Worm (Caenorhabditis elegans) whole organism, mixed stage, embryonic: ENCODE data around the gene F37C12.14.

ENCODE experiments used
- M03D4.4 ChIP-seq: sonication (generic microtip); optimal IDR thresholded peaks from 2 replicates; lab custom pipeline; 2017; ENCODE audit warnings: mild to moderate bottlenecking, missing genetic modification characterization, missing compliant biosample characterization
- bed-3 ChIP-seq: fragments of 200-800 bp; sonication (Bioruptor generic); optimal IDR thresholded peaks from 3 replicates; lab custom pipeline; 2018; ENCODE audit warnings: mild to moderate bottlenecking, missing genetic modification characterization, moderate library complexity, missing compliant biosample characterization
- blmp-1 ChIP-seq: fragments of 150-350 bp; optimal IDR thresholded peaks from 2 replicates; lab custom pipeline; 2014; ENCODE audit warnings: missing biosample characterization, missing genetic modification characterization
- ceh-39 ChIP-seq: fragments of 150-350 bp; optimal IDR thresholded peaks from 2 replicates; lab custom pipeline; 2014; ENCODE audit warnings: missing biosample characterization, missing genetic modification characterization
- ceh-43 ChIP-seq: fragments of 200-800 bp; sonication (Bioruptor generic); optimal IDR thresholded peaks from 2 replicates; lab custom pipeline; 2018; ENCODE audit warnings: mild to moderate bottlenecking, missing genetic modification characterization, moderate library complexity, missing compliant biosample characterization
- ceh-83 ChIP-seq: fragments of 200-800 bp; sonication (Bioruptor generic); optimal IDR thresholded peaks from 2 replicates; lab custom pipeline; 2018; ENCODE audit warnings: mild to moderate bottlenecking, missing genetic modification characterization, missing compliant biosample characterization
- ces-1 ChIP-seq: fragments of 150-350 bp; optimal IDR thresholded peaks from 2 replicates; lab custom pipeline; 2014; ENCODE audit warnings: missing biosample characterization, missing genetic modification reagents, missing genetic modification characterization
- cnd-1 ChIP-seq: fragments of 200-800 bp; sonication (Bioruptor generic); optimal IDR thresholded peaks from 2 replicates; lab custom pipeline; 2018; ENCODE audit warnings: mild to moderate bottlenecking, missing genetic modification characterization, missing compliant biosample characterization
- drap-1 ChIP-seq: fragments of 200-800 bp; sonication (Bioruptor generic); optimal IDR thresholded peaks from 3 replicates; lab custom pipeline; 2018; ENCODE audit warnings: mild to moderate bottlenecking, missing genetic modification characterization, missing compliant biosample characterization
- elt-1 ChIP-seq: sonication (generic microtip); optimal IDR thresholded peaks from 2 replicates; lab custom pipeline; 2017; ENCODE audit warnings: missing genetic modification characterization, mild to moderate bottlenecking, missing compliant biosample characterization, antibody characterized with exemption, moderate library complexity, borderline replicate concordance; ENCODE audit not compliant: insufficient read depth
- elt-3 ChIP-seq: fragments of 150-350 bp; optimal IDR thresholded peaks from 2 replicates; lab custom pipeline; 2014; ENCODE audit warnings: missing biosample characterization, missing genetic modification characterization
- flh-1 ChIP-seq: fragments of 200-800 bp; sonication (Bioruptor generic); optimal IDR thresholded peaks from 2 replicates; lab custom pipeline; 2018; ENCODE audit warnings: mild to moderate bottlenecking, missing genetic modification characterization, moderate library complexity, missing compliant biosample characterization
- ham-2 ChIP-seq: fragments of 200-800 bp; sonication (Bioruptor generic); optimal IDR thresholded peaks from 2 replicates; lab custom pipeline; 2018; ENCODE audit warnings: mild to moderate bottlenecking, missing genetic modification characterization, missing compliant biosample characterization
- hlh-1 ChIP-seq: fragments of 150-350 bp; optimal IDR thresholded peaks from 2 replicates; lab custom pipeline; 2014; ENCODE audit warnings: missing biosample characterization, missing genetic modification reagents, missing genetic modification characterization
- lin-13 ChIP-seq: fragments of 150-350 bp; optimal IDR thresholded peaks from 2 replicates; lab custom pipeline; 2014; ENCODE audit warnings: missing biosample characterization, missing genetic modification characterization
- lin-32 ChIP-seq: fragments of 200-800 bp; sonication (Bioruptor generic); optimal IDR thresholded peaks from 2 replicates; lab custom pipeline; 2018; ENCODE audit warnings: mild to moderate bottlenecking, missing genetic modification characterization, missing compliant biosample characterization
- lsy-2 ChIP-seq: fragments of 150-350 bp; optimal IDR thresholded peaks from 2 replicates; lab custom pipeline; 2014; ENCODE audit warnings: missing biosample characterization, missing genetic modification characterization
- mab-5 ChIP-seq: fragments of 150-350 bp; optimal IDR thresholded peaks from 2 replicates; lab custom pipeline; 2014; ENCODE audit warnings: missing biosample characterization, missing genetic modification characterization
- mep-1 ChIP-seq: fragments of 150-350 bp; optimal IDR thresholded peaks from 2 replicates; lab custom pipeline; 2017; ENCODE audit warnings: missing biosample characterization, missing genetic modification reagents, missing genetic modification characterization, inconsistent platforms
- mls-2 ChIP-seq: sonication (generic microtip); optimal IDR thresholded peaks from 2 replicates; lab custom pipeline; 2016; ENCODE audit warnings: mild to moderate bottlenecking, missing genetic modification characterization, moderate library complexity, missing compliant biosample characterization
- nhr-12 ChIP-seq: fragments of 150-350 bp; optimal IDR thresholded peaks from 2 replicates; lab custom pipeline; 2014; ENCODE audit warnings: missing biosample characterization, missing genetic modification characterization
- nhr-2 ChIP-seq: fragments of 150-350 bp; optimal IDR thresholded peaks from 2 replicates; lab custom pipeline; 2014; ENCODE audit warnings: missing biosample characterization, missing genetic modification characterization
- nhr-237 ChIP-seq: fragments of 150-350 bp; optimal IDR thresholded peaks from 2 replicates; lab custom pipeline; 2014; ENCODE audit warnings: missing biosample characterization, missing genetic modification characterization
- nhr-28 ChIP-seq: fragments of 150-350 bp; optimal IDR thresholded peaks from 2 replicates; lab custom pipeline; 2014; ENCODE audit warnings: missing biosample characterization, missing genetic modification characterization
- nhr-76 ChIP-seq: sonication (generic microtip); optimal IDR thresholded peaks from 2 replicates; lab custom pipeline; 2017; ENCODE audit warnings: missing biosample characterization, missing genetic modification characterization
- pha-4 ChIP-seq: fragments of 150-350 bp; optimal IDR thresholded peaks from 2 replicates; lab custom pipeline; 2018; ENCODE audit warnings: missing biosample characterization, missing genetic modification reagents, missing genetic modification characterization
- sem-2 ChIP-seq: fragments of 200-800 bp; sonication (Bioruptor generic); optimal IDR thresholded peaks from 2 replicates; lab custom pipeline; 2018; ENCODE audit warnings: mild to moderate bottlenecking, missing genetic modification characterization, missing compliant biosample characterization
- snpc-4 ChIP-seq: fragments of 150-350 bp; optimal IDR thresholded peaks from 2 replicates; lab custom pipeline; 2014; ENCODE audit warnings: missing biosample characterization, missing genetic modification characterization
- sptf-1 ChIP-seq: sonication (generic microtip); optimal IDR thresholded peaks from 2 replicates; lab custom pipeline; 2017; ENCODE audit warnings: mild to moderate bottlenecking, missing genetic modification characterization, moderate library complexity, missing compliant biosample characterization
- tbx-8 ChIP-seq: fragments of 200-800 bp; sonication (Bioruptor generic); optimal IDR thresholded peaks from 2 replicates; lab custom pipeline; 2018; ENCODE audit warnings: mild to moderate bottlenecking, missing genetic modification characterization, moderate library complexity, missing compliant biosample characterization
- unc-120 ChIP-seq: sonication (generic microtip); optimal IDR thresholded peaks from 2 replicates; lab custom pipeline; 2017; ENCODE audit warnings: missing genetic modification characterization, missing compliant biosample characterization; ENCODE audit not compliant: poor library complexity, severe bottlenecking
- unc-39 ChIP-seq: fragments of 150-350 bp; optimal IDR thresholded peaks from 2 replicates; lab custom pipeline; 2014; ENCODE audit warnings: missing biosample characterization, missing genetic modification characterization
- unc-62 ChIP-seq: fragments of 150-350 bp; optimal IDR thresholded peaks from 2 replicates; lab custom pipeline; 2014; ENCODE audit warnings: missing biosample characterization, missing genetic modification reagents, missing genetic modification characterization
- zip-8 ChIP-seq: fragments of 150-350 bp; optimal IDR thresholded peaks from 2 replicates; lab custom pipeline; 2014; ENCODE audit warnings: missing biosample characterization, missing genetic modification characterization
- ztf-11 ChIP-seq: fragments of 150-350 bp; optimal IDR thresholded peaks from 2 replicates; lab custom pipeline; 2014; ENCODE audit warnings: missing biosample characterization, missing genetic modification characterization

Gene F37C12.14

DNA sequence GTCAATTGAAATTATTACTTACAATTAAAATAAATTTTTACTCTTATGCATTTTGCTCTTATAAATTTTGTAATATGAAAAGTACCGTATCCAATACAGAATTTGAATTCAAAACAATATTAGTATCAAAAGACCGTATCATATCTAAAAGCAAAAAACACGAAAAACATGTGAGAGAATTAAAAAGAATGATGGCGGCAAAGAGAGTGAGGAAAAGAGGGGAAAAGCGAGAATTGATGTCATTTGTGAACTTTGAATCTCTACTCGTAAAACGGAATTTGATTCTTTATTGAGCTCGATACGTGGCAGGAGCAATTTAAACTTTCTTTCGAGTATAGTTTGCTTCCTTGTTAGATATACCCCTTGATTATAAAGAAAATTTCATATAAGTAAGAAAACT lies 30.8 kb downstream of the F37C12.14 start:
- TF ChIP-seq ces-1 (GFP tag; lab: Kevin White, UChicago), result peak; percentile 13
- no peak for TF ChIP-seq elt-1 (tag; lab: Kevin White, UChicago)

DNA sequence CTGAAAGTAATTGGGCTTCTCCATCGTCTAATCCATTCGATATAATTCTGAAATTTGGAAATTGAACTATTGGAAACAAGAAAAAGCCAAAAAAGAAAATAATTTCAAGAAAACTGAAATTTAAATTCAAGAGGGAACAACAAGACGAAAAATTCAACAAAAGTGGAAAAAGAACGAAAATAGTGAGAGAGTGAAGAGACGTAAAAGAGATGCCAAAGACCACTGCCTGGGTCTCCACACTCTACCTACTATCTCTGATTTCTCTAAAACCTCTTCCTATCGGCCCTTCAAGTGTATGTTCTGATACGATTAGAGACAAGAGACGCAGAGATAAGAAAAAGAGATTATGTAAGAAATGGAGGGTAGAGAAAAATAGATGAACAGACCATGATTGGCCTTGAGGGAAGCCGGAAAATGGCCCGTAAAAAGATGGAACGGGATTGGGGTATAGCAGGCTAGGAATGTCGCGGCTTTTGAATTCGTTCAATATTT lies 31.6 kb downstream of the F37C12.14 start, which contains the start of gene ogt-1:
TSS of gene ogt-1 (minus strand) at position 51 of the 492 bp plus-strand sequence.
- TF ChIP-seq cnd-1 (tag; lab: Kevin White, UChicago), result no peak
- TF ChIP-seq ztf-11 (tag; lab: Kevin White, UChicago), result no peak
- peak; percentile 68 for TF ChIP-seq elt-3 (tag; lab: Kevin White, UChicago)
- peak; percentile 80 for TF ChIP-seq ham-2 (GFP tag; lab: Kevin White, UChicago)
- TF ChIP-seq bed-3 (GFP tag; lab: Kevin White, UChicago), result no peak
- no peak for TF ChIP-seq mep-1 (tag; lab: Kevin White, UChicago)
- TF ChIP-seq ceh-83, result no peak
- TF ChIP-seq nhr-12 (tag; lab: Kevin White, UChicago), result no peak
- no peak for TF ChIP-seq flh-1 (GFP tag; lab: Kevin White, UChicago)
- TF ChIP-seq hlh-1 (tag; lab: Kevin White, UChicago), result peak; percentile 42
- no peak for TF ChIP-seq M03D4.4 (tag; lab: Kevin White, UChicago)
- TF ChIP-seq nhr-237, result peak; percentile 87
- TF ChIP-seq zip-8 (tag; lab: Kevin White, UChicago), result no peak
- no peak for TF ChIP-seq mls-2 (tag; lab: Kevin White, UChicago)
- peak; percentile 99 for TF ChIP-seq ces-1 (GFP tag; lab: Kevin White, UChicago)
- TF ChIP-seq nhr-2 (tag; lab: Kevin White, UChicago), result peak; percentile 31
- no peak for TF ChIP-seq tbx-8
- TF ChIP-seq drap-1 (GFP tag; lab: Kevin White, UChicago), result no peak
- TF ChIP-seq sptf-1 (tag; lab: Kevin White, UChicago), result peak; percentile 9
- TF ChIP-seq lin-13 (tag; lab: Kevin White, UChicago), result no peak
- TF ChIP-seq snpc-4 (tag; lab: Kevin White, UChicago), result no peak
- no peak for TF ChIP-seq elt-1 (tag; lab: Kevin White, UChicago)
- no peak for TF ChIP-seq unc-39 (tag; lab: Kevin White, UChicago)
- TF ChIP-seq lin-32 (GFP tag; lab: Kevin White, UChicago), result no peak
- TF ChIP-seq mab-5 (tag; lab: Kevin White, UChicago), result no peak
- peak; percentile 57 for TF ChIP-seq pha-4 (tag; lab: Kevin White, UChicago)
- TF ChIP-seq nhr-28 (tag; lab: Kevin White, UChicago), result no peak
- TF ChIP-seq ceh-43, result no peak
- peak; percentile 79 for TF ChIP-seq lsy-2
- TF ChIP-seq unc-120, result peak; percentile 69
- peak; percentile 42 for TF ChIP-seq ceh-39
- TF ChIP-seq unc-62 (GFP tag; lab: Kevin White, UChicago), result peak; percentile 76
- TF ChIP-seq nhr-76, result no peak
- TF ChIP-seq blmp-1, result no peak
- TF ChIP-seq sem-2, result no peak

DNA sequence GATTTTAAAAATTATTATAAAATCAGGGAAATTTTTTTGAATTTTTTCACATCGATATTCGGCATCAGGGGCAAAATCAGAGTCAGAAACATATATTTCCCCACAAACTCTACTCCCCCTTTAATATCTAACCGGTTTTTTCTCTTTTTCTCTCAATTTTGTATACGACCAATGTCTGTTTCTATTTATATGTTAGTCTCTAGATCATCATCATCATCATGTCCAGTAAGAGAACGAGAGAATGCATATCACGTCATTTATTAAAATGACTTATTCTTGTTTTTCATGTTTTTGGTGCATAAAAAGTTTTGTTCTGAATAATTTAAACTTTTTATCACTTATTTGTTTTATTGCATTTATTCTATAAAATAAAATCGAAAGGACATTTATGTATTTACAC lies 32.8 kb downstream of the F37C12.14 start:
- TF ChIP-seq mls-2 (tag; lab: Kevin White, UChicago) (no peak), nhr-2 (tag; lab: Kevin White, UChicago) (no peak), pha-4 (tag; lab: Kevin White, UChicago) (no peak), cnd-1 (tag; lab: Kevin White, UChicago) (no peak), mep-1 (tag; lab: Kevin White, UChicago) (no peak), tbx-8 (no peak), ces-1 (GFP tag; lab: Kevin White, UChicago) (no peak), hlh-1 (tag; lab: Kevin White, UChicago) (no peak)

DNA sequence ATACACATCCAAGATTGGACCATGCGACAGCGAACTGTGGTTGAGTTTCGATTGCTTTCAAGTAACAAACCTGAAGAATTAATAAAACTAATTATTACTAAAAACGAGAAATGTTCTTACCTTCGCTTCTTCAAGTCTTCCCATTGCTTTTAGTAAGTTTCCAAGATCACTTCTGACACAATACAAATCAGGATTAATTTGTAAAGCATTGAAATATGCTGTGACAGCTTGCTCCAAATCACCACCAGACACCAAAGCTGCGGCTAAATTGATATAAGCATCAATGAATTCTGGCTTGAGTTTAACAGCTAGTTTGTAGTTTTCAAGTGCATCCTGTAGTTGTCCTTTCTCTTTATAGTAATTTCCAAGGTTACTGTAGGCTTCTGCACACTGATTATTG lies 35.2 kb downstream of the F37C12.14 start:
- TF ChIP-seq nhr-28 (tag; lab: Kevin White, UChicago) (no peak), mls-2 (tag; lab: Kevin White, UChicago) (no peak), sem-2 (no peak), ces-1 (GFP tag; lab: Kevin White, UChicago) (no peak), flh-1 (GFP tag; lab: Kevin White, UChicago) (no peak), cnd-1 (tag; lab: Kevin White, UChicago) (no peak)
